Fruit fly (Drosophila melanogaster) whole organism, embryonic: Measurements from ENCODE around the gene CG43954.
A peak's percentile ranks its signal among the peaks of the same experiment; 100 is the strongest.

Experiments used
- Aef1 ChIP-seq: fragments of 200-800 bp; sonication (Bioruptor generic); IDR thresholded peaks from 3 replicates; pipeline ENCODE4 v1.3.6; 2022; ENCODE audit warnings: missing biosample characterization, missing genetic modification characterization
- CG10543 ChIP-seq: fragments of 200-800 bp; sonication (Bioruptor generic); optimal IDR thresholded peaks from 3 replicates; lab custom pipeline; 2017; ENCODE audit warnings: missing biosample characterization, mild to moderate bottlenecking, missing genetic modification characterization, moderate library complexity
- CG11696 ChIP-seq: fragments of 200-800 bp; sonication (Bioruptor generic); IDR thresholded peaks from 2 replicates; pipeline ENCODE4 v1.3.6; 2022; ENCODE audit warnings: missing biosample characterization, missing genetic modification characterization
- CG11723 ChIP-seq: fragments of 200-800 bp; sonication (Bioruptor generic); optimal IDR thresholded peaks from 2 replicates; lab custom pipeline; 2017; ENCODE audit warnings: missing biosample characterization, mild to moderate bottlenecking, missing genetic modification characterization
- CG12942 ChIP-seq: fragments of 200-800 bp; sonication (Bioruptor generic); optimal IDR thresholded peaks from 3 replicates; lab custom pipeline; 2016; ENCODE audit warnings: missing biosample characterization, missing genetic modification characterization
- CG14441 ChIP-seq: fragments of 200-800 bp; sonication (Bioruptor generic); IDR thresholded peaks from 2 replicates; pipeline ENCODE4 v1.3.6; 2022; ENCODE audit warnings: missing biosample characterization, missing genetic modification characterization
- CG1603 ChIP-seq: fragments of 200-800 bp; sonication (Bioruptor generic); optimal IDR thresholded peaks from 2 replicates; lab custom pipeline; 2019; ENCODE audit warnings: missing biosample characterization, mild to moderate bottlenecking, missing genetic modification characterization, moderate library complexity
- CG16813 ChIP-seq: fragments of 200-800 bp; sonication (Bioruptor generic); IDR thresholded peaks from 3 replicates; pipeline ENCODE4 v1.3.6; 2022; ENCODE audit warnings: missing biosample characterization, missing genetic modification characterization; ENCODE audit not compliant: partially characterized antibody
- CG17385 ChIP-seq: fragments of 200-800 bp; sonication (Bioruptor generic); optimal IDR thresholded peaks from 3 replicates; lab custom pipeline; 2018; ENCODE audit warnings: missing biosample characterization, mild to moderate bottlenecking, missing genetic modification characterization
- CG1832 ChIP-seq: fragments of 200-800 bp; sonication (Bioruptor generic); optimal IDR thresholded peaks from 2 replicates; lab custom pipeline; 2017; ENCODE audit warnings: missing biosample characterization, mild to moderate bottlenecking, missing genetic modification characterization, inconsistent platforms
- CG2875 ChIP-seq: fragments of 200-800 bp; sonication (Bioruptor generic); optimal IDR thresholded peaks from 2 replicates; lab custom pipeline; 2017; ENCODE audit warnings: missing biosample characterization, mild to moderate bottlenecking, missing genetic modification characterization, missing genetic modification reagents
- CG3065 ChIP-seq: fragments of 200-800 bp; sonication (Bioruptor generic); optimal IDR thresholded peaks from 2 replicates; lab custom pipeline; 2016; ENCODE audit warnings: missing biosample characterization, missing genetic modification characterization
- CG32532 ChIP-seq: fragments of 200-800 bp; sonication (Bioruptor generic); IDR thresholded peaks from 2 replicates; pipeline ENCODE4 v1.3.6; 2022; ENCODE audit warnings: missing biosample characterization, missing genetic modification characterization
- CG4360 ChIP-seq: fragments of 200-800 bp; sonication (Bioruptor generic); IDR thresholded peaks from 2 replicates; pipeline ENCODE4 v1.3.6; 2022; ENCODE audit warnings: missing biosample characterization, missing genetic modification characterization
- CG4424 ChIP-seq: fragments of 200-800 bp; sonication (Bioruptor generic); optimal IDR thresholded peaks from 3 replicates; lab custom pipeline; 2016; ENCODE audit warnings: missing biosample characterization, missing genetic modification characterization
- CG7372 ChIP-seq: fragments of 200-800 bp; sonication (Bioruptor generic); IDR thresholded peaks from 2 replicates; pipeline ENCODE4 v1.3.6; 2022; ENCODE audit warnings: missing biosample characterization, missing genetic modification characterization
- CG7556 ChIP-seq: fragments of 200-800 bp; sonication (Bioruptor generic); optimal IDR thresholded peaks from 2 replicates; lab custom pipeline; 2017; ENCODE audit warnings: missing biosample characterization, mild to moderate bottlenecking, missing genetic modification characterization
- CG9932 ChIP-seq: fragments of 200-800 bp; sonication (Bioruptor generic); IDR thresholded peaks from 2 replicates; pipeline ENCODE4 v1.3.6; 2022; ENCODE audit warnings: missing biosample characterization, missing genetic modification characterization
- Chrac-16 ChIP-seq: fragments of 200-800 bp; sonication (Bioruptor generic); optimal IDR thresholded peaks from 3 replicates; lab custom pipeline; 2016; ENCODE audit warnings: missing biosample characterization, missing genetic modification characterization
- Dek ChIP-seq: fragments of 200-800 bp; sonication (Bioruptor generic); optimal IDR thresholded peaks from 3 replicates; lab custom pipeline; 2019; ENCODE audit warnings: missing biosample characterization, mild to moderate bottlenecking, missing genetic modification characterization, moderate library complexity
- Doc2 ChIP-seq: fragments of 200-800 bp; sonication (Bioruptor generic); IDR thresholded peaks from 2 replicates; pipeline ENCODE4 v1.3.6; 2022; ENCODE audit warnings: missing biosample characterization, missing genetic modification characterization
- Doc3 ChIP-seq: fragments of 200-800 bp; sonication (Bioruptor generic); IDR thresholded peaks from 3 replicates; pipeline ENCODE4 v1.3.6; 2022; ENCODE audit warnings: missing biosample characterization, missing genetic modification characterization; ENCODE audit not compliant: partially characterized antibody
- H2.0 ChIP-seq: fragments of 200-800 bp; sonication (Bioruptor generic); IDR thresholded peaks from 2 replicates; pipeline ENCODE4 v1.3.6; 2022; ENCODE audit warnings: missing biosample characterization, missing genetic modification characterization
- Hr3 ChIP-seq: fragments of 200-800 bp; sonication (Bioruptor generic); optimal IDR thresholded peaks from 3 replicates; lab custom pipeline; 2016; ENCODE audit warnings: missing biosample characterization, missing genetic modification characterization
- Mad ChIP-seq: fragments of 200-800 bp; sonication (Bioruptor generic); optimal IDR thresholded peaks from 2 replicates; lab custom pipeline; 2016; ENCODE audit warnings: missing biosample characterization, missing genetic modification characterization
- Optix ChIP-seq: fragments of 200-800 bp; sonication (Bioruptor generic); IDR thresholded peaks from 3 replicates; pipeline ENCODE4 v1.3.6; 2022; ENCODE audit warnings: missing biosample characterization, missing genetic modification characterization
- Ptx1 ChIP-seq: fragments of 200-800 bp; sonication (Bioruptor generic); IDR thresholded peaks from 2 replicates; pipeline ENCODE4 v1.3.6; 2022; ENCODE audit warnings: missing biosample characterization, missing genetic modification characterization
- Rfx ChIP-seq: fragments of 200-800 bp; sonication (Bioruptor generic); IDR thresholded peaks from 2 replicates; pipeline ENCODE4 v1.3.6; 2022; ENCODE audit warnings: missing biosample characterization, missing genetic modification characterization
- Sry-δ ChIP-seq: fragments of 200-800 bp; sonication (Bioruptor generic); optimal IDR thresholded peaks from 2 replicates; lab custom pipeline; 2016; ENCODE audit warnings: missing biosample characterization, missing genetic modification characterization
- ab ChIP-seq: fragments of 200-800 bp; sonication (Bioruptor generic); optimal IDR thresholded peaks from 2 replicates; lab custom pipeline; 2016; ENCODE audit warnings: missing biosample characterization, missing genetic modification characterization
- az2 ChIP-seq: fragments of 200-800 bp; sonication (Bioruptor generic); optimal IDR thresholded peaks from 3 replicates; lab custom pipeline; 2016; ENCODE audit warnings: missing biosample characterization, missing genetic modification characterization
- bsh ChIP-seq, 2 experiments: fragments of 200-800 bp; sonication (Bioruptor generic); optimal IDR thresholded peaks; 2 replicates each; lab custom pipeline; 2017 to 2018; ENCODE audit warnings: mild to moderate bottlenecking in 2 of 2, missing biosample characterization in 2 of 2, missing genetic modification characterization in 2 of 2, moderate library complexity in 1 of 2
- chinmo ChIP-seq: fragments of 200-800 bp; sonication (Bioruptor generic); IDR thresholded peaks from 4 replicates; pipeline ENCODE4 v1.3.6; 2022; ENCODE audit warnings: missing biosample characterization, missing genetic modification characterization; ENCODE audit not compliant: partially characterized antibody
- da ChIP-seq: fragments of 200-800 bp; sonication (Bioruptor generic); optimal IDR thresholded peaks from 2 replicates; lab custom pipeline; 2016; ENCODE audit warnings: missing biosample characterization, missing genetic modification characterization
- dati ChIP-seq: fragments of 200-800 bp; sonication (Bioruptor generic); IDR thresholded peaks from 2 replicates; pipeline ENCODE4 v1.3.6; 2022; ENCODE audit warnings: missing biosample characterization, missing genetic modification characterization
- gem ChIP-seq: fragments of 200-800 bp; sonication (Bioruptor generic); optimal IDR thresholded peaks from 2 replicates; lab custom pipeline; 2019; ENCODE audit warnings: missing biosample characterization, mild to moderate bottlenecking, missing genetic modification characterization, moderate library complexity
- hb ChIP-seq: fragments of 200-800 bp; sonication (Bioruptor generic); IDR thresholded peaks from 3 replicates; pipeline ENCODE4 v1.3.6; 2022; ENCODE audit warnings: missing biosample characterization, missing genetic modification characterization; ENCODE audit not compliant: partially characterized antibody
- hbn ChIP-seq: fragments of 200-800 bp; sonication (Bioruptor generic); IDR thresholded peaks from 2 replicates; pipeline ENCODE4 v1.3.6; 2022; ENCODE audit warnings: missing biosample characterization, missing genetic modification characterization; ENCODE audit not compliant: partially characterized antibody
- hkb ChIP-seq, 2 experiments: fragments of 200-800 bp in 1 of 2; fragments of >200 bp in 1 of 2; sonication (Bioruptor generic) in 1 of 2; IDR thresholded peaks in 1 of 2; optimal IDR thresholded peaks in 1 of 2; 2 replicates each; pipeline versions ENCODE4 v1.3.6 to Lab custom; 2017 to 2022; ENCODE audit warnings: missing biosample characterization in 1 of 2, missing genetic modification characterization in 1 of 2
- otp ChIP-seq: fragments of 200-800 bp; sonication (Bioruptor generic); IDR thresholded peaks from 3 replicates; pipeline ENCODE4, ENCODE4 v1.3.6; 2022; ENCODE audit warnings: missing biosample characterization, missing genetic modification characterization
- pan ChIP-seq, 4 experiments: fragments of >200 bp in 3 of 4; fragments of 200-800 bp in 1 of 4; sonication (Bioruptor generic) in 1 of 4; optimal IDR thresholded peaks in 3 of 4; IDR thresholded peaks in 1 of 4; 2 replicates each; pipeline versions ENCODE4 v1.3.6 to Lab custom; 2017 to 2022; ENCODE audit warnings: missing biosample characterization in 2 of 4, missing genetic modification characterization in 2 of 4, mixed read lengths in 1 of 4
- schlank ChIP-seq: fragments of 200-800 bp; sonication (Bioruptor generic); optimal IDR thresholded peaks from 2 replicates; lab custom pipeline; 2018; ENCODE audit warnings: missing biosample characterization, mild to moderate bottlenecking, missing genetic modification characterization
- sd ChIP-seq: fragments of 200-800 bp; sonication (Bioruptor generic); optimal IDR thresholded peaks from 3 replicates; lab custom pipeline; 2018; ENCODE audit warnings: missing biosample characterization, mild to moderate bottlenecking, missing genetic modification characterization, moderate library complexity
- sim ChIP-seq: fragments of 200-800 bp; sonication (Bioruptor generic); IDR thresholded peaks from 2 replicates; pipeline ENCODE4 v1.3.6; 2022; ENCODE audit warnings: missing biosample characterization, missing genetic modification characterization
- slbo ChIP-seq: fragments of 200-800 bp; sonication (Bioruptor generic); IDR thresholded peaks from 2 replicates; pipeline ENCODE4 v1.3.6; 2022; ENCODE audit warnings: missing biosample characterization, missing genetic modification characterization
- sug ChIP-seq: fragments of 200-800 bp; optimal IDR thresholded peaks from 2 replicates; lab custom pipeline; 2019; ENCODE audit warnings: missing biosample characterization, mild to moderate bottlenecking, missing genetic modification characterization, moderate library complexity
- unpg ChIP-seq: fragments of 200-800 bp; sonication (Bioruptor generic); optimal IDR thresholded peaks from 3 replicates; lab custom pipeline; 2018; ENCODE audit warnings: missing biosample characterization, mild to moderate bottlenecking, missing genetic modification characterization, moderate library complexity
- vvl ChIP-seq: fragments of 200-800 bp; sonication (Bioruptor generic); IDR thresholded peaks from 2 replicates; pipeline ENCODE4 v1.3.6; 2022; ENCODE audit warnings: missing biosample characterization, missing genetic modification characterization

Gene CG43954

dm6 chr3L:16709673-16710257 is 1.7 kb downstream of the CG43954 start:
- peak; percentile 49 for TF ChIP-seq Rfx (GFP tag; lab: Robert Waterston, UW)
- peak; percentile 28; the same call in 1 of the 2 replicates for TF ChIP-seq slbo (GFP tag; lab: Robert Waterston, UW)
- TF ChIP-seq Mad: no peak
- TF ChIP-seq CG3065 (GFP tag; lab: Kevin White, UChicago): no peak
- peak; percentile 29; the same call in 1 of the 2 replicates for TF ChIP-seq CG9932 (GFP tag; lab: Robert Waterston, UW)
- no peak for TF ChIP-seq dati (GFP tag; lab: Robert Waterston, UW)
- TF ChIP-seq da (GFP tag; lab: Kevin White, UChicago): no peak
- 0 out of 2 replicates have a peak, but pooled peaks have one; percentile 2 for TF ChIP-seq H2.0 (GFP tag; lab: Robert Waterston, UW)
- TF ChIP-seq vvl: peak; percentile 8; the same call in 1 of the 2 replicates
- TF ChIP-seq hkb (optimal IDR thresholded peaks at IDR 0.05; lab: Kevin White, UChicago): no peak
- TF ChIP-seq hkb (GFP tag; IDR thresholded peaks at IDR 0.05; lab: Robert Waterston, UW): peak; percentile 23; the same call in 1 of the 2 replicates
- TF ChIP-seq CG1832 (GFP tag; lab: Kevin White, UChicago): peak; percentile 36
- TF ChIP-seq CG4360: peak; percentile 50; the same call in 1 of the 2 replicates
- TF ChIP-seq CG1603 (tag; lab: Kevin White, UChicago): no peak
- TF ChIP-seq CG32532: peak; percentile 42
- TF ChIP-seq sd (tag; lab: Kevin White, UChicago): peak; percentile 22
- TF ChIP-seq Ptx1 (GFP tag; lab: Robert Waterston, UW): peak; percentile 23; the same call in 1 of the 2 replicates
- TF ChIP-seq Hr3 (GFP tag; lab: Kevin White, UChicago): no peak
- TF ChIP-seq CG7556 (GFP tag; lab: Kevin White, UChicago): no peak
- 0 out of 3 replicates have a peak, but pooled peaks have one; percentile 11 for TF ChIP-seq Doc3 (GFP tag; lab: Robert Waterston, UW)
- TF ChIP-seq chinmo: peak; percentile 87
- peak; percentile 7 for TF ChIP-seq gem (tag; lab: Kevin White, UChicago)
- 0 out of 3 replicates have a peak, but pooled peaks have one; percentile 11 for TF ChIP-seq CG16813 (GFP tag; lab: Robert Waterston, UW)
- no peak for TF ChIP-seq hbn (GFP tag; lab: Robert Waterston, UW)
- TF ChIP-seq sim: no peak
- TF ChIP-seq Aef1: no peak
- TF ChIP-seq Doc2 (GFP tag; lab: Robert Waterston, UW): no peak
- no peak for TF ChIP-seq Chrac-16 (GFP tag; lab: Kevin White, UChicago)
- TF ChIP-seq CG11696 (GFP tag; lab: Robert Waterston, UW): peak; percentile 85

- TF ChIP-seq bsh (GFP tag; optimal IDR thresholded peaks at IDR 0.05; lab: Kevin White, UChicago) (no peak), otp (GFP tag; lab: Robert Waterston, UW) (no peak), unpg (GFP tag; lab: Kevin White, UChicago) (no peak), CG11723 (GFP tag; lab: Kevin White, UChicago) (no peak), hb (no peak), CG12942 (GFP tag; lab: Kevin White, UChicago) (no peak), CG4424 (GFP tag; lab: Kevin White, UChicago) (no peak), sug (tag; lab: Kevin White, UChicago) (peak; percentile 82), az2 (GFP tag; lab: Kevin White, UChicago) (no peak), CG14441 (GFP tag; lab: Robert Waterston, UW) (no peak), ab (no peak), schlank (no peak), CG2875 (GFP tag; lab: Kevin White, UChicago) (no peak), CG17385 (GFP tag; lab: Kevin White, UChicago) (peak; percentile 46), Sry-δ (GFP tag; lab: Kevin White, UChicago) (no peak), Optix (GFP tag; lab: Robert Waterston, UW) (0 out of 3 replicates have a peak, but pooled peaks have one; percentile 20), CG10543 (GFP tag; lab: Kevin White, UChicago) (peak; percentile 22), pan (optimal IDR thresholded peaks at IDR 0.05; lab: Kevin White, UChicago) (no peak), pan (GFP tag; optimal IDR thresholded peaks at IDR 0.05 in 1 of 2, IDR thresholded peaks at IDR 0.05 in 1 of 2) (peak in 1 of 2 experiments; percentile 24), CG7372 (GFP tag; lab: Robert Waterston, UW) (no peak), Dek (tag; lab: Kevin White, UChicago) (no peak)
Observed at dm6 chr3L:16708738-16709350, 2.6 kb downstream of the CG43954 start.
